Fruit fly (Drosophila melanogaster) whole organism, prepupa: ENCODE data around the gene Prtl99C.
A peak's percentile ranks its signal among the peaks of the same experiment; 100 is the strongest.

Source experiments
- Blimp-1 ChIP-seq: fragments of 200-800 bp; sonication (Bioruptor generic); optimal IDR thresholded peaks from 3 replicates; lab custom pipeline; 2017; ENCODE audit warnings: missing biosample characterization, missing genetic modification characterization, mild to moderate bottlenecking, moderate library complexity, missing genetic modification reagents
- CG10669 ChIP-seq: fragments of 200-800 bp; sonication (Bioruptor generic); optimal IDR thresholded peaks from 3 replicates; lab custom pipeline; 2018; ENCODE audit warnings: missing biosample characterization, mild to moderate bottlenecking, missing genetic modification characterization, moderate library complexity
- CG11294 ChIP-seq: fragments of 200-800 bp; sonication (Bioruptor generic); IDR thresholded peaks from 2 replicates; pipeline ENCODE4 v1.3.6; 2022; ENCODE audit warnings: missing biosample characterization, missing genetic modification characterization
- CG1621 ChIP-seq: fragments of 200-800 bp; sonication (Bioruptor generic); optimal IDR thresholded peaks from 3 replicates; lab custom pipeline; 2018; ENCODE audit warnings: missing biosample characterization, mild to moderate bottlenecking, missing genetic modification characterization
- CG16779 ChIP-seq: fragments of 200-800 bp; sonication (Bioruptor generic); optimal IDR thresholded peaks from 3 replicates; lab custom pipeline; 2017; ENCODE audit warnings: missing biosample characterization, mild to moderate bottlenecking, missing genetic modification characterization
- CG3032 ChIP-seq: fragments of 200-800 bp; optimal IDR thresholded peaks from 2 replicates; lab custom pipeline; 2019; ENCODE audit warnings: missing biosample characterization, mild to moderate bottlenecking, missing genetic modification characterization, moderate library complexity
- CG31627 ChIP-seq: fragments of 200-800 bp; sonication (Bioruptor generic); optimal IDR thresholded peaks from 3 replicates; lab custom pipeline; 2016; ENCODE audit warnings: missing biosample characterization, missing genetic modification characterization
- CG34406 ChIP-seq: fragments of 200-800 bp; sonication (Bioruptor generic); optimal IDR thresholded peaks from 3 replicates; lab custom pipeline; 2016; ENCODE audit warnings: missing biosample characterization, missing genetic modification characterization
- CG6163 ChIP-seq: fragments of 200-800 bp; sonication (Bioruptor generic); IDR thresholded peaks from 3 replicates; pipeline ENCODE4 v1.3.6; 2022; ENCODE audit warnings: missing biosample characterization, missing genetic modification characterization
- CG6854 ChIP-seq: fragments of 200-800 bp; sonication (Bioruptor generic); optimal IDR thresholded peaks from 2 replicates; lab custom pipeline; 2017; ENCODE audit warnings: missing biosample characterization, mild to moderate bottlenecking, missing genetic modification characterization
- CG7368 ChIP-seq: fragments of 200-800 bp; sonication (Bioruptor generic); optimal IDR thresholded peaks from 3 replicates; lab custom pipeline; 2016; ENCODE audit warnings: missing biosample characterization, missing genetic modification characterization
- CG8119 ChIP-seq: fragments of 200-800 bp; sonication (Bioruptor generic); IDR thresholded peaks from 3 replicates; pipeline ENCODE4 v1.3.6; 2022; ENCODE audit warnings: missing biosample characterization, missing genetic modification characterization
- CG8319 ChIP-seq: fragments of 200-800 bp; sonication (Bioruptor generic); optimal IDR thresholded peaks from 3 replicates; lab custom pipeline; 2016; ENCODE audit warnings: missing biosample characterization, missing genetic modification characterization
- CG8632 ChIP-seq: fragments of 200-800 bp; sonication (Bioruptor generic); optimal IDR thresholded peaks from 3 replicates; lab custom pipeline; 2016; ENCODE audit warnings: missing biosample characterization, missing genetic modification characterization
- Eip78C ChIP-seq: fragments of 200-800 bp; sonication (Bioruptor generic); peaks from one replicate; lab custom pipeline; 2016; ENCODE audit warnings: missing biosample characterization, missing genetic modification characterization
- Eip93F ChIP-seq: fragments of 200-800 bp; sonication (Bioruptor generic); optimal IDR thresholded peaks from 2 replicates; lab custom pipeline; 2016; ENCODE audit warnings: missing biosample characterization, mild to moderate bottlenecking, missing genetic modification characterization
- Ets21C ChIP-seq: fragments of 200-800 bp; sonication (Bioruptor generic); optimal IDR thresholded peaks from 3 replicates; lab custom pipeline; 2016; ENCODE audit warnings: missing biosample characterization, missing genetic modification characterization
- Ets96B ChIP-seq: fragments of 200-800 bp; optimal IDR thresholded peaks from 2 replicates; lab custom pipeline; 2019; ENCODE audit warnings: missing biosample characterization, mild to moderate bottlenecking, missing genetic modification characterization, moderate library complexity
- Gug ChIP-seq: fragments of 200-800 bp; sonication (Bioruptor generic); IDR thresholded peaks from 2 replicates; pipeline ENCODE4 v1.3.6; 2022; ENCODE audit warnings: missing biosample characterization, missing genetic modification characterization
- Hr38 ChIP-seq: sonication (Bioruptor generic); optimal IDR thresholded peaks from 2 replicates; lab custom pipeline; 2016; ENCODE audit warnings: missing biosample characterization, missing genetic modification characterization
- Hr4 ChIP-seq: fragments of 200-800 bp; sonication (Bioruptor generic); optimal IDR thresholded peaks from 3 replicates; lab custom pipeline; 2016; ENCODE audit warnings: missing biosample characterization, missing genetic modification characterization
- Lpt ChIP-seq: fragments of 200-800 bp; sonication (Bioruptor generic); optimal IDR thresholded peaks from 3 replicates; lab custom pipeline; 2016; ENCODE audit warnings: missing biosample characterization, missing genetic modification characterization
- Met ChIP-seq: fragments of 200-800 bp; sonication (Bioruptor generic); optimal IDR thresholded peaks from 3 replicates; lab custom pipeline; 2016; ENCODE audit warnings: missing biosample characterization, missing genetic modification characterization
- Sox102F ChIP-seq: fragments of 200-800 bp; sonication (Bioruptor generic); optimal IDR thresholded peaks from 2 replicates; lab custom pipeline; 2016; ENCODE audit warnings: missing biosample characterization, mild to moderate bottlenecking, missing genetic modification characterization
- achi ChIP-seq: fragments of 200-800 bp; sonication (Bioruptor generic); optimal IDR thresholded peaks from 3 replicates; lab custom pipeline; 2016; ENCODE audit warnings: missing biosample characterization, missing genetic modification characterization
- acj6 ChIP-seq: fragments of 200-800 bp; sonication (Bioruptor generic); optimal IDR thresholded peaks from 3 replicates; lab custom pipeline; 2016; ENCODE audit warnings: missing biosample characterization, missing genetic modification characterization
- dac ChIP-seq: fragments of 200-800 bp; sonication (Bioruptor generic); optimal IDR thresholded peaks from 2 replicates; lab custom pipeline; 2017; ENCODE audit warnings: missing biosample characterization, mild to moderate bottlenecking, missing genetic modification characterization
- eg ChIP-seq: fragments of 200-800 bp; sonication (Bioruptor generic); IDR thresholded peaks from 3 replicates; pipeline ENCODE4 v1.3.6; 2022; ENCODE audit warnings: missing biosample characterization, missing genetic modification characterization
- esn ChIP-seq: fragments of 200-800 bp; sonication (Bioruptor generic); optimal IDR thresholded peaks from 2 replicates; lab custom pipeline; 2016; ENCODE audit warnings: missing biosample characterization, mild to moderate bottlenecking, missing genetic modification characterization, moderate library complexity
- lz ChIP-seq: fragments of 200-800 bp; sonication (Bioruptor generic); optimal IDR thresholded peaks from 3 replicates; lab custom pipeline; 2016; ENCODE audit warnings: missing biosample characterization, missing genetic modification characterization
- ss ChIP-seq, 2 experiments: fragments of 200-800 bp; sonication (Bioruptor generic); optimal IDR thresholded peaks; 2 replicates in 1 of 2; 3 replicates in 1 of 2; lab custom pipeline; 2017 to 2018; ENCODE audit warnings: mild to moderate bottlenecking in 2 of 2, missing biosample characterization in 2 of 2, missing genetic modification characterization in 2 of 2, moderate library complexity in 1 of 2
- vri ChIP-seq: fragments of 200-800 bp; sonication (Bioruptor generic); optimal IDR thresholded peaks from 3 replicates; lab custom pipeline; 2016; ENCODE audit warnings: missing biosample characterization, mild to moderate bottlenecking, missing genetic modification characterization

Gene Prtl99C

dm6 chr3R:29876733-29877193 is 41.0 kb downstream of the Prtl99C start, which contains the start of gene CG31038 (continued):
- peak; percentile 19 for TF ChIP-seq CG8319
- TF ChIP-seq CG6854 (GFP tag; lab: Kevin White, UChicago), result peak; percentile 25
- peak; percentile 69 for TF ChIP-seq CG6163 (GFP tag; lab: Robert Waterston, UW)
- peak; percentile 48 for TF ChIP-seq vri (GFP tag; lab: Kevin White, UChicago)
- peak; percentile 35 for TF ChIP-seq Sox102F (GFP tag; lab: Kevin White, UChicago)
- TF ChIP-seq acj6, result peak; percentile 39
- no peak for TF ChIP-seq dac (GFP tag; lab: Kevin White, UChicago)
- no peak for TF ChIP-seq Gug (GFP tag; lab: Robert Waterston, UW)
- peak; percentile 70; the same call in 2 of the 3 replicates for TF ChIP-seq eg (GFP tag; lab: Robert Waterston, UW)
- TF ChIP-seq CG8119 (GFP tag; lab: Robert Waterston, UW), result peak; percentile 56; the same call in 1 of the 3 replicates
- TF ChIP-seq Ets21C (GFP tag; lab: Kevin White, UChicago), result no peak
- TF ChIP-seq CG8632 (GFP tag; lab: Kevin White, UChicago), result peak; percentile 51
- peak; percentile 68 for TF ChIP-seq esn
- TF ChIP-seq Hr38 (GFP tag; lab: Kevin White, UChicago), result no peak
- peak; percentile 63 to 79 for TF ChIP-seq ss (GFP tag; optimal IDR thresholded peaks at IDR 0.05; lab: Kevin White, UChicago)
- peak; percentile 39 for TF ChIP-seq CG16779
- peak; percentile 30 for TF ChIP-seq CG34406 (GFP tag; lab: Kevin White, UChicago)
- peak; percentile 93 for TF ChIP-seq Eip78C (GFP tag; lab: Kevin White, UChicago)
- TF ChIP-seq Blimp-1 (GFP tag; lab: Kevin White, UChicago), result peak; percentile 18
- peak; percentile 63 for TF ChIP-seq Hr4 (GFP tag; lab: Kevin White, UChicago)
- TF ChIP-seq Ets96B, result peak; percentile 43
- TF ChIP-seq CG7368, result no peak
- peak; percentile 39 for TF ChIP-seq lz (GFP tag; lab: Kevin White, UChicago)
- peak; percentile 39 for TF ChIP-seq achi
- TF ChIP-seq CG1621 (tag; lab: Kevin White, UChicago), result peak; percentile 40
- TF ChIP-seq CG31627 (GFP tag; lab: Kevin White, UChicago), result peak; percentile 1
- TF ChIP-seq CG11294 (GFP tag; lab: Robert Waterston, UW), result no peak
- peak; percentile 67 for TF ChIP-seq Lpt
- peak; percentile 51 for TF ChIP-seq CG10669 (GFP tag; lab: Kevin White, UChicago)
- peak; percentile 69 for TF ChIP-seq Met

- TF ChIP-seq ss (GFP tag; optimal IDR thresholded peaks at IDR 0.05; lab: Kevin White, UChicago) (peak in 1 of 2 experiments; percentile 22), Hr4 (GFP tag; lab: Kevin White, UChicago) (no peak), Eip93F (GFP tag; lab: Kevin White, UChicago) (no peak), CG3032 (tag; lab: Kevin White, UChicago) (no peak), CG11294 (GFP tag; lab: Robert Waterston, UW) (no peak)
Observed at dm6 chr3R:29880306-29880705, 44.6 kb downstream of the Prtl99C start.
